Worm (Caenorhabditis elegans) whole organism, L4 larva: ENCODE results near the gene fbxa-196.

Experiments
- T20F7.1 ChIP-seq: fragments of 200-800 bp; sonication (Bioruptor generic); optimal IDR thresholded peaks from 2 replicates; lab custom pipeline; 2018; ENCODE audit warnings: mild to moderate bottlenecking, missing genetic modification characterization, missing compliant biosample characterization
- T26A8.4 ChIP-seq: fragments of 200-800 bp; sonication (Bioruptor generic); IDR thresholded peaks from 2 replicates; pipeline ENCODE4 v1.3.6; 2022; ENCODE audit warnings: missing genetic modification characterization, missing compliant biosample characterization
- aha-1 ChIP-seq: fragments of 150-350 bp; peaks from one replicate; lab custom pipeline; 2014; ENCODE audit warnings: missing biosample characterization, missing genetic modification characterization
- attf-4 ChIP-seq: sonication (generic microtip); optimal IDR thresholded peaks from 3 replicates; lab custom pipeline; 2017; ENCODE audit warnings: missing biosample characterization, missing genetic modification characterization
- ceh-28 ChIP-seq: fragments of 150-350 bp; optimal IDR thresholded peaks from 2 replicates; lab custom pipeline; 2014; ENCODE audit warnings: missing biosample characterization, missing genetic modification reagents, missing genetic modification characterization
- ctbp-1 ChIP-seq: fragments of 200-800 bp; sonication (Bioruptor generic); IDR thresholded peaks from 2 replicates; pipeline ENCODE4 v1.3.6; 2022; ENCODE audit warnings: missing genetic modification reagents, missing genetic modification characterization, missing compliant biosample characterization
- daf-12 ChIP-seq: fragments of 150-350 bp; optimal IDR thresholded peaks from 2 replicates; lab custom pipeline; 2014; ENCODE audit warnings: missing biosample characterization, missing genetic modification reagents, missing genetic modification characterization
- daf-16 ChIP-seq, 3 experiments: sonication (generic microtip); optimal IDR thresholded peaks; 2 replicates each; lab custom pipeline; 2016 to 2017; ENCODE audit warnings: missing genetic modification characterization in 3 of 3, missing genetic modification reagents in 3 of 3, mild to moderate bottlenecking in 2 of 3, missing compliant biosample characterization in 2 of 3, missing biosample characterization in 1 of 3, moderate library complexity in 1 of 3
- dpl-1 ChIP-seq: fragments of 150-350 bp; optimal IDR thresholded peaks from 2 replicates; lab custom pipeline; 2014; ENCODE audit warnings: missing biosample characterization, missing genetic modification reagents, missing genetic modification characterization
- dve-1 ChIP-seq: sonication (generic microtip); optimal IDR thresholded peaks from 2 replicates; lab custom pipeline; 2017; ENCODE audit warnings: antibody characterized with exemption, mild to moderate bottlenecking, missing genetic modification characterization, missing compliant biosample characterization; ENCODE audit not compliant: insufficient read depth
- egl-27 ChIP-seq: sonication (generic microtip); optimal IDR thresholded peaks from 3 replicates; lab custom pipeline; 2017; ENCODE audit warnings: missing biosample characterization, missing genetic modification reagents, missing genetic modification characterization
- fos-1 ChIP-seq: fragments of 150-350 bp; optimal IDR thresholded peaks from 2 replicates; lab custom pipeline; 2014; ENCODE audit warnings: missing biosample characterization, missing genetic modification characterization
- hif-1 ChIP-seq, 2 experiments: sonication (generic microtip); optimal IDR thresholded peaks; 2 replicates each; lab custom pipeline; 2016 to 2017; ENCODE audit warnings: missing compliant biosample characterization in 2 of 2, missing genetic modification characterization in 2 of 2, missing genetic modification reagents in 2 of 2, missing genotype in 2 of 2, mild to moderate bottlenecking in 1 of 2
- hlh-11 ChIP-seq: fragments of 200-800 bp; sonication (Bioruptor generic); optimal IDR thresholded peaks from 2 replicates; lab custom pipeline; 2018; ENCODE audit warnings: mild to moderate bottlenecking, missing genetic modification characterization, missing compliant biosample characterization
- hlh-30 ChIP-seq: sonication (generic microtip); optimal IDR thresholded peaks from 2 replicates; lab custom pipeline; 2017; ENCODE audit warnings: antibody characterized with exemption, mild to moderate bottlenecking, missing genetic modification characterization, missing compliant biosample characterization; ENCODE audit not compliant: insufficient read depth
- jun-1 ChIP-seq: fragments of 150-350 bp; optimal IDR thresholded peaks from 2 replicates; lab custom pipeline; 2014; ENCODE audit warnings: missing biosample characterization, missing genetic modification reagents, missing genetic modification characterization
- lin-13 ChIP-seq: fragments of 150-350 bp; optimal IDR thresholded peaks from 2 replicates; lab custom pipeline; 2014; ENCODE audit warnings: missing biosample characterization, missing genetic modification reagents, missing genetic modification characterization
- lin-15B ChIP-seq: fragments of 150-350 bp; sonication (generic microtip); optimal IDR thresholded peaks from 3 replicates; lab custom pipeline; 2014; ENCODE audit warnings: missing biosample characterization, missing genetic modification characterization
- lin-38 ChIP-seq: fragments of 200-800 bp; sonication (Bioruptor generic); IDR thresholded peaks from 2 replicates; pipeline ENCODE4 v1.3.6; 2022; ENCODE audit warnings: missing genetic modification reagents, missing genetic modification characterization, missing compliant biosample characterization
- lsy-2 ChIP-seq, 2 experiments: fragments of 150-350 bp in 1 of 2; sonication (generic microtip) in 1 of 2; optimal IDR thresholded peaks; 2 replicates each; lab custom pipeline; 2014 to 2017; ENCODE audit warnings: missing biosample characterization in 2 of 2, missing genetic modification characterization in 2 of 2
- mep-1 ChIP-seq: fragments of 150-350 bp; sonication (generic microtip); optimal IDR thresholded peaks from 3 replicates; lab custom pipeline; 2014; ENCODE audit warnings: missing biosample characterization, missing genetic modification characterization
- mes-2 ChIP-seq: sonication (generic microtip); optimal IDR thresholded peaks from 2 replicates; lab custom pipeline; 2016; ENCODE audit warnings: missing genotype, mild to moderate bottlenecking, missing genetic modification characterization, missing compliant biosample characterization; ENCODE audit not compliant: poor library complexity, severe bottlenecking
- nhr-11 ChIP-seq: fragments of 150-350 bp; optimal IDR thresholded peaks from 2 replicates; lab custom pipeline; 2014; ENCODE audit warnings: missing biosample characterization, missing genetic modification characterization
- nhr-28 ChIP-seq: fragments of 150-350 bp; optimal IDR thresholded peaks from 2 replicates; lab custom pipeline; 2014; ENCODE audit warnings: missing biosample characterization, missing genetic modification characterization
- nhr-48 ChIP-seq: sonication (generic microtip); optimal IDR thresholded peaks from 2 replicates; lab custom pipeline; 2016; ENCODE audit warnings: mild to moderate bottlenecking, missing genetic modification characterization, missing compliant biosample characterization
- nhr-6 ChIP-seq: fragments of 150-350 bp; optimal IDR thresholded peaks from 2 replicates; lab custom pipeline; 2014; ENCODE audit warnings: missing biosample characterization, missing genetic modification characterization
- nhr-76 ChIP-seq: fragments of 150-350 bp; optimal IDR thresholded peaks from 2 replicates; lab custom pipeline; 2014; ENCODE audit warnings: missing biosample characterization, missing genetic modification characterization
- nhr-77 ChIP-seq: fragments of 150-350 bp; optimal IDR thresholded peaks from 2 replicates; lab custom pipeline; 2014; ENCODE audit warnings: missing biosample characterization, missing genetic modification characterization
- php-3 ChIP-seq: fragments of 200-800 bp; sonication (Bioruptor generic); IDR thresholded peaks from 2 replicates; pipeline ENCODE4 v1.3.6; 2022; ENCODE audit warnings: missing genetic modification reagents, missing genetic modification characterization, missing compliant biosample characterization
- pqm-1 ChIP-seq: sonication (generic microtip); optimal IDR thresholded peaks from 2 replicates; lab custom pipeline; 2017; ENCODE audit warnings: missing biosample characterization, missing genetic modification characterization
- rbr-2 ChIP-seq: sonication (generic microtip); optimal IDR thresholded peaks from 2 replicates; lab custom pipeline; 2016; ENCODE audit warnings: missing genotype, missing genetic modification characterization, missing compliant biosample characterization
- spr-3 ChIP-seq: fragments of 200-800 bp; sonication (Bioruptor generic); optimal IDR thresholded peaks from 2 replicates; lab custom pipeline; 2018; ENCODE audit warnings: mild to moderate bottlenecking, missing genetic modification characterization, missing compliant biosample characterization
- tra-1 ChIP-seq: fragments of 200-800 bp; sonication (Bioruptor generic); IDR thresholded peaks from 2 replicates; pipeline ENCODE4 v1.3.6; 2022; ENCODE audit warnings: missing genetic modification reagents, missing genetic modification characterization, missing compliant biosample characterization
- unc-130 ChIP-seq: sonication (generic microtip); optimal IDR thresholded peaks from 2 replicates; lab custom pipeline; 2016; ENCODE audit warnings: missing genetic modification reagents, missing genetic modification characterization, missing compliant biosample characterization
- unc-39 ChIP-seq: sonication (generic microtip); optimal IDR thresholded peaks from 2 replicates; lab custom pipeline; 2017; ENCODE audit warnings: missing biosample characterization, missing genetic modification characterization
- unc-62 ChIP-seq, 3 experiments: fragments of 150-350 bp in 1 of 3; sonication (generic microtip); optimal IDR thresholded peaks in 2 of 3; peaks in 1 of 3; 1 replicate in 1 of 3; 2 replicates in 2 of 3; lab custom pipeline; 2014 to 2017; ENCODE audit warnings: missing biosample characterization in 3 of 3, missing genetic modification characterization in 3 of 3, missing genetic modification reagents in 3 of 3, missing genotype in 1 of 3
- vab-7 ChIP-seq: fragments of 200-800 bp; sonication (Bioruptor generic); IDR thresholded peaks from 2 replicates; pipeline ENCODE4 v1.3.6; 2022; ENCODE audit warnings: missing genetic modification reagents, missing genetic modification characterization, missing compliant biosample characterization
- zag-1 ChIP-seq: fragments of 150-350 bp; optimal IDR thresholded peaks from 2 replicates; lab custom pipeline; 2014; ENCODE audit warnings: missing biosample characterization, missing genetic modification characterization
- zip-2 ChIP-seq: fragments of 150-350 bp; optimal IDR thresholded peaks from 2 replicates; lab custom pipeline; 2014; ENCODE audit warnings: missing biosample characterization, missing genetic modification characterization
- ztf-7 ChIP-seq: fragments of 150-350 bp; optimal IDR thresholded peaks from 2 replicates; lab custom pipeline; 2014; ENCODE audit warnings: missing biosample characterization, missing genetic modification characterization

Gene fbxa-196

ce11 chrV:6433446-6434178 lies 14.8 kb upstream of the fbxa-196 start, which contains the start of the genes gad-1 and erfa-1:
gad-1 (minus strand) TSS chrV:6433496.
erfa-1 (plus strand) TSS chrV:6434128.
- peak in 1 of 2 experiments; percentile 88 for TF ChIP-seq lsy-2 (tag; optimal IDR thresholded peaks at IDR 0.05; lab: Kevin White, UChicago)
- no peak for TF ChIP-seq ztf-7 (tag; lab: Kevin White, UChicago)
- no peak for TF ChIP-seq daf-12 (tag; lab: Kevin White, UChicago)
- TF ChIP-seq lin-13 = peak; percentile 77
- TF ChIP-seq hlh-11 (tag; lab: Kevin White, UChicago) = peak; percentile 14
- no peak for TF ChIP-seq ctbp-1
- TF ChIP-seq tra-1 (GFP tag; lab: Robert Waterston, UW) = no peak
- peak; percentile 86 for TF ChIP-seq lin-38 (GFP tag; lab: Robert Waterston, UW)
- TF ChIP-seq nhr-28 = peak; percentile 52
- TF ChIP-seq ceh-28 (tag; lab: Kevin White, UChicago) = peak; percentile 56
- peak; percentile 95 for TF ChIP-seq mes-2 (tag; lab: Kevin White, UChicago)
- TF ChIP-seq zag-1 (tag; lab: Kevin White, UChicago) = no peak
- peak; percentile 48 for TF ChIP-seq nhr-11 (tag; lab: Kevin White, UChicago)
- no peak for TF ChIP-seq fos-1 (tag; lab: Kevin White, UChicago)
- no peak for TF ChIP-seq unc-39 (tag; lab: Kevin White, UChicago)
- peak; percentile 10 for TF ChIP-seq rbr-2 (tag; lab: Kevin White, UChicago)
- peak in 1 of 2 experiments; percentile 57 for TF ChIP-seq unc-62 (GFP tag; optimal IDR thresholded peaks at IDR 0.05 in 1 of 2; lab: Kevin White, UChicago)
- TF ChIP-seq unc-62 (tag; optimal IDR thresholded peaks at IDR 0.05; lab: Kevin White, UChicago) = no peak
- peak in 1 of 2 experiments; percentile 75 for TF ChIP-seq hif-1 (tag; optimal IDR thresholded peaks at IDR 0.05; lab: Kevin White, UChicago)
- TF ChIP-seq nhr-48 (tag; lab: Kevin White, UChicago) = no peak
- no peak for TF ChIP-seq jun-1 (tag; lab: Kevin White, UChicago)
- peak; percentile 65 for TF ChIP-seq dpl-1
- TF ChIP-seq php-3 (GFP tag; lab: Robert Waterston, UW) = no peak
- peak; percentile 39 for TF ChIP-seq T20F7.1 (GFP tag; lab: Kevin White, UChicago)
- no peak for TF ChIP-seq attf-4 (tag; lab: Kevin White, UChicago)
- TF ChIP-seq lin-15B (tag; lab: Kevin White, UChicago) = no peak
- no peak for TF ChIP-seq pqm-1 (tag; lab: Kevin White, UChicago)
- TF ChIP-seq daf-16 (GFP tag; optimal IDR thresholded peaks at IDR 0.05; lab: Kevin White, UChicago) = no peak
- TF ChIP-seq daf-16 (tag; optimal IDR thresholded peaks at IDR 0.05; lab: Kevin White, UChicago) = peak; percentile 51
- TF ChIP-seq unc-130 (GFP tag; lab: Kevin White, UChicago) = peak; percentile 75
- no peak for TF ChIP-seq nhr-76
- no peak for TF ChIP-seq egl-27 (tag; lab: Kevin White, UChicago)
- TF ChIP-seq nhr-77 = peak; percentile 68
- TF ChIP-seq zip-2 = peak; percentile 70
- peak; percentile 63 for TF ChIP-seq dve-1 (tag; lab: Kevin White, UChicago)
- TF ChIP-seq mep-1 = peak; percentile 62
- no peak for TF ChIP-seq vab-7
- peak; percentile 70 for TF ChIP-seq aha-1
- TF ChIP-seq hlh-30 (tag; lab: Kevin White, UChicago) = peak; percentile 48
- TF ChIP-seq T26A8.4 (GFP tag; lab: Robert Waterston, UW) = no peak; the same call in 1 of the 2 replicates
- no peak for TF ChIP-seq spr-3 (GFP tag; lab: Kevin White, UChicago)
- TF ChIP-seq nhr-6 (tag; lab: Kevin White, UChicago) = peak; percentile 12
